Fruit fly (Drosophila melanogaster) whole organism, wandering third instar larva: ENCODE results near the gene CG4291.

Experiments
- Abd-B ChIP-seq: fragments of >200 bp; optimal IDR thresholded peaks from 2 replicates; lab custom pipeline; 2017; ENCODE audit warnings: missing biosample characterization, missing genetic modification characterization
- CG32264 ChIP-seq: fragments of 200-800 bp; sonication (Bioruptor generic); optimal IDR thresholded peaks from 2 replicates; lab custom pipeline; 2016; ENCODE audit warnings: missing biosample characterization, missing genetic modification characterization
- CG9705 ChIP-seq: fragments of 200-800 bp; sonication (Bioruptor generic); optimal IDR thresholded peaks from 2 replicates; lab custom pipeline; 2018; ENCODE audit warnings: missing biosample characterization, mild to moderate bottlenecking, missing genetic modification characterization
- CrebA ChIP-seq: fragments of 200-800 bp; sonication (Bioruptor generic); optimal IDR thresholded peaks from 2 replicates; lab custom pipeline; 2016; ENCODE audit warnings: missing biosample characterization, mild to moderate bottlenecking, missing genetic modification characterization, borderline replicate concordance
- Dfd ChIP-seq: fragments of >200 bp; optimal IDR thresholded peaks from 2 replicates; lab custom pipeline; 2017; ENCODE audit warnings: missing biosample characterization, missing genetic modification characterization
- Dif ChIP-seq: fragments of 200-275, 200-300 bp; sonication (Bioruptor generic); optimal IDR thresholded peaks from 2 replicates; lab custom pipeline; 2018; ENCODE audit warnings: missing biosample characterization, missing genetic modification characterization; ENCODE audit not compliant: partially characterized antibody
- GATAd ChIP-seq: sonication (Bioruptor generic); optimal IDR thresholded peaks from 2 replicates; lab custom pipeline; 2016; ENCODE audit warnings: missing biosample characterization, missing genetic modification characterization
- HLH106 ChIP-seq: fragments of 200-800 bp; optimal IDR thresholded peaks from 3 replicates; lab custom pipeline; 2019; ENCODE audit warnings: missing biosample characterization, mild to moderate bottlenecking, missing genetic modification characterization, moderate library complexity
- Hnf4 ChIP-seq: fragments of 200-800 bp; sonication (Bioruptor generic); optimal IDR thresholded peaks from 2 replicates; lab custom pipeline; 2016; ENCODE audit warnings: missing biosample characterization, mild to moderate bottlenecking, missing genetic modification characterization
- Hr78 ChIP-seq: fragments of >200 bp; optimal IDR thresholded peaks from 2 replicates; lab custom pipeline; 2017; ENCODE audit warnings: missing biosample characterization, missing genetic modification characterization
- Hr83 ChIP-seq: fragments of 200-300 bp; sonication (Bioruptor generic); optimal IDR thresholded peaks from 2 replicates; lab custom pipeline; 2016; ENCODE audit warnings: missing biosample characterization, mild to moderate bottlenecking, missing genetic modification characterization, moderate library complexity; ENCODE audit not compliant: poor library complexity, severe bottlenecking
- Jra ChIP-seq: sonication (Bioruptor generic); optimal IDR thresholded peaks from 2 replicates; lab custom pipeline; 2016; ENCODE audit warnings: missing biosample characterization, missing genetic modification characterization
- Mio ChIP-seq: sonication (Bioruptor generic); optimal IDR thresholded peaks from 2 replicates; lab custom pipeline; 2016; ENCODE audit warnings: missing biosample characterization, missing genetic modification characterization
- Myc ChIP-seq: fragments of >200 bp; optimal IDR thresholded peaks from 2 replicates; lab custom pipeline; 2017
- N ChIP-seq: fragments of >200 bp; optimal IDR thresholded peaks from 2 replicates; lab custom pipeline; 2018; ENCODE audit warnings: missing biosample characterization, missing external identifiers, missing genetic modification characterization
- OdsH ChIP-seq: fragments of 200-800 bp; sonication (Bioruptor generic); optimal IDR thresholded peaks from 2 replicates; lab custom pipeline; 2016; ENCODE audit warnings: missing biosample characterization, mild to moderate bottlenecking, missing genetic modification characterization
- Rel ChIP-seq, 2 experiments: fragments of 200-800 bp; sonication (Bioruptor generic) in 1 of 2; optimal IDR thresholded peaks; 2 replicates in 1 of 2; 3 replicates in 1 of 2; lab custom pipeline; 2016 to 2019; ENCODE audit warnings: mild to moderate bottlenecking in 2 of 2, missing biosample characterization in 2 of 2, missing genetic modification characterization in 2 of 2, moderate library complexity in 1 of 2
- Sp1 ChIP-seq: fragments of 200-800 bp; sonication (Bioruptor generic); optimal IDR thresholded peaks from 3 replicates; lab custom pipeline; 2019; ENCODE audit warnings: missing biosample characterization, mild to moderate bottlenecking, missing genetic modification characterization, moderate library complexity
- Vsx2 ChIP-seq: fragments of 200-300, 225-300 bp; sonication (Bioruptor generic); optimal IDR thresholded peaks from 2 replicates; lab custom pipeline; 2018; ENCODE audit warnings: missing biosample characterization, missing genetic modification characterization; ENCODE audit not compliant: partially characterized antibody
- br ChIP-seq: fragments of 200-800 bp; sonication (Bioruptor generic); optimal IDR thresholded peaks from 2 replicates; lab custom pipeline; 2016; ENCODE audit warnings: missing biosample characterization, missing genetic modification characterization
- brk ChIP-seq: fragments of 200-800 bp; sonication (Bioruptor generic); optimal IDR thresholded peaks from 2 replicates; lab custom pipeline; 2016; ENCODE audit warnings: missing biosample characterization, mild to moderate bottlenecking, missing genetic modification characterization
- dl ChIP-seq, 2 experiments: fragments of 175-275, 200-275 bp in 1 of 2; fragments of 200-275 bp in 1 of 2; sonication (Bioruptor generic); optimal IDR thresholded peaks; lab custom pipeline; 2018; ENCODE audit warnings: mild to moderate bottlenecking in 2 of 2, missing biosample characterization in 2 of 2, missing genetic modification characterization in 2 of 2, moderate library complexity in 2 of 2; ENCODE audit not compliant: partially characterized antibody in 2 of 2, insufficient read depth in 1 of 2
- dmrt93B ChIP-seq: fragments of 200-800 bp; sonication (Bioruptor generic); optimal IDR thresholded peaks from 2 replicates; lab custom pipeline; 2018; ENCODE audit warnings: missing biosample characterization, mild to moderate bottlenecking, missing genetic modification characterization
- dsf ChIP-seq: sonication (Bioruptor generic); optimal IDR thresholded peaks from 2 replicates; lab custom pipeline; 2016; ENCODE audit warnings: missing biosample characterization, missing genetic modification characterization, borderline replicate concordance
- ey ChIP-seq: fragments of 200-800 bp; sonication (Bioruptor generic); optimal IDR thresholded peaks from 2 replicates; lab custom pipeline; 2016; ENCODE audit warnings: missing biosample characterization, missing genetic modification characterization
- foxo ChIP-seq, 2 experiments: fragments of 200-800 bp; sonication (Bioruptor generic); optimal IDR thresholded peaks; 2 replicates in 1 of 2; 3 replicates in 1 of 2; lab custom pipeline; 2016 to 2017; ENCODE audit warnings: missing biosample characterization in 2 of 2, missing genetic modification characterization in 2 of 2
- fru ChIP-seq: fragments of 200-800 bp; sonication (Bioruptor generic); optimal IDR thresholded peaks from 3 replicates; lab custom pipeline; 2016; ENCODE audit warnings: missing biosample characterization, mild to moderate bottlenecking, missing genetic modification characterization
- h ChIP-seq: fragments of 200-800 bp; sonication (Bioruptor generic); optimal IDR thresholded peaks from 3 replicates; lab custom pipeline; 2016; ENCODE audit warnings: missing biosample characterization, mild to moderate bottlenecking, missing genetic modification characterization
- jim ChIP-seq: fragments of 175-275, 200-325 bp; sonication (Bioruptor generic); optimal IDR thresholded peaks from 2 replicates; lab custom pipeline; 2016; ENCODE audit warnings: missing biosample characterization, mild to moderate bottlenecking, missing genetic modification characterization
- lola ChIP-seq: fragments of >200 bp; optimal IDR thresholded peaks from 2 replicates; lab custom pipeline; 2017; ENCODE audit warnings: missing biosample characterization, missing genetic modification characterization
- pan ChIP-seq: fragments of >200 bp; optimal IDR thresholded peaks from 2 replicates; lab custom pipeline; 2017
- psq ChIP-seq: fragments of 200-800 bp; sonication (Bioruptor generic); optimal IDR thresholded peaks from 3 replicates; lab custom pipeline; 2017; ENCODE audit warnings: missing biosample characterization, mild to moderate bottlenecking, missing genetic modification characterization, moderate library complexity
- rgr ChIP-seq: fragments of 200-800 bp; sonication (Bioruptor generic); optimal IDR thresholded peaks from 3 replicates; lab custom pipeline; 2016; ENCODE audit warnings: missing biosample characterization, mild to moderate bottlenecking, missing genetic modification characterization
- sage ChIP-seq: fragments of 200-800 bp; sonication (Bioruptor generic); optimal IDR thresholded peaks from 2 replicates; lab custom pipeline; 2016; ENCODE audit warnings: missing biosample characterization, mild to moderate bottlenecking, missing genetic modification characterization
- sv ChIP-seq: fragments of 200-800 bp; sonication (Bioruptor generic); optimal IDR thresholded peaks from 3 replicates; lab custom pipeline; 2016; ENCODE audit warnings: missing biosample characterization, missing genetic modification characterization
- tai ChIP-seq: sonication (Bioruptor generic); optimal IDR thresholded peaks from 2 replicates; lab custom pipeline; 2016; ENCODE audit warnings: missing biosample characterization, missing genetic modification characterization
- usp ChIP-seq: fragments of >200 bp; optimal IDR thresholded peaks from 2 replicates; lab custom pipeline; 2017; ENCODE audit warnings: missing biosample characterization, missing genetic modification characterization
- woc ChIP-seq: sonication (Bioruptor generic); optimal IDR thresholded peaks from 2 replicates; lab custom pipeline; 2016; ENCODE audit warnings: missing biosample characterization, mild to moderate bottlenecking, missing genetic modification characterization

CG4291 gene

dm6 chr2L:825768-826263 is 26.7 kb downstream of the CG4291 start, which contains the start of the genes CG3862 and dock:
Gene CG3862, minus strand, starts transcription at chr2L:825861.
Gene dock, plus strand, starts transcription at chr2L:825969.
- no peak for TF ChIP-seq woc (GFP tag; lab: Kevin White, UChicago)
- no peak for TF ChIP-seq Mio
- peak; percentile 59 for TF ChIP-seq Hnf4 (GFP tag; lab: Kevin White, UChicago)
- TF ChIP-seq pan, result no peak
- no peak for TF ChIP-seq dsf (GFP tag; lab: Kevin White, UChicago)
- no peak for TF ChIP-seq psq (GFP tag; lab: Kevin White, UChicago)
- TF ChIP-seq Dif (GFP tag; lab: Kevin White, UChicago), result no peak
- no peak for TF ChIP-seq sage (GFP tag; lab: Kevin White, UChicago)
- TF ChIP-seq Hr83 (GFP tag; lab: Kevin White, UChicago), result peak; percentile 89
- TF ChIP-seq dmrt93B, result no peak
- TF ChIP-seq lola, result no peak
- TF ChIP-seq rgr (GFP tag; lab: Kevin White, UChicago), result peak; percentile 59
- no peak for TF ChIP-seq CG32264 (GFP tag; lab: Kevin White, UChicago)
- TF ChIP-seq Dfd, result no peak
- no peak for TF ChIP-seq CrebA (GFP tag; lab: Kevin White, UChicago)
- peak in 1 of 2 experiments; percentile 2 for TF ChIP-seq dl (GFP tag; optimal IDR thresholded peaks at IDR 0.05; lab: Kevin White, UChicago; ENCODE audit: insufficient read depth in 1 of 2, partially characterized antibody in 2 of 2)
- peak; percentile 66 for TF ChIP-seq fru
- TF ChIP-seq Rel (GFP tag; optimal IDR thresholded peaks at IDR 0.05; lab: Kevin White, UChicago), result no peak
- peak; percentile 61 for TF ChIP-seq Rel (tag; optimal IDR thresholded peaks at IDR 0.05; lab: Kevin White, UChicago)
- peak; percentile 17 for TF ChIP-seq HLH106 (tag; lab: Kevin White, UChicago)
- TF ChIP-seq sv (GFP tag; lab: Kevin White, UChicago), result peak; percentile 2
- TF ChIP-seq Sp1 (GFP tag; lab: Kevin White, UChicago), result peak; percentile 61
- peak; percentile 33 for TF ChIP-seq OdsH
- TF ChIP-seq Myc (lab: Kevin White, UChicago), result peak; percentile 55
- no peak for TF ChIP-seq jim (GFP tag; lab: Kevin White, UChicago)
- TF ChIP-seq N (GFP tag; lab: Kevin White, UChicago), result peak; percentile 18
- TF ChIP-seq tai (GFP tag; lab: Kevin White, UChicago), result no peak
- no peak for TF ChIP-seq usp (GFP tag; lab: Kevin White, UChicago)
- peak in 1 of 2 experiments; percentile 73 for TF ChIP-seq foxo (GFP tag; optimal IDR thresholded peaks at IDR 0.05; lab: Kevin White, UChicago)
- peak; percentile 32 for TF ChIP-seq Jra (GFP tag; lab: Kevin White, UChicago)
- TF ChIP-seq Abd-B (GFP tag; lab: Kevin White, UChicago), result no peak
- no peak for TF ChIP-seq brk
- TF ChIP-seq br, result peak; percentile 61
- no peak for TF ChIP-seq Vsx2 (GFP tag; lab: Kevin White, UChicago)
- TF ChIP-seq ey (GFP tag; lab: Kevin White, UChicago), result peak; percentile 23
- TF ChIP-seq CG9705 (GFP tag; lab: Kevin White, UChicago), result no peak
- TF ChIP-seq GATAd (GFP tag; lab: Kevin White, UChicago), result no peak
- TF ChIP-seq Hr78 (GFP tag; lab: Kevin White, UChicago), result no peak
- peak; percentile 50 for TF ChIP-seq h
- TF ChIP-seq, all 38 proteins: peak for 17

- TF ChIP-seq fru, result peak; percentile 13
- TF ChIP-seq Mio, result no peak
- TF ChIP-seq dmrt93B, result no peak
- TF ChIP-seq Dif (GFP tag; lab: Kevin White, UChicago), result no peak
- no peak for TF ChIP-seq Hnf4 (GFP tag; lab: Kevin White, UChicago)
Observed at dm6 chr2L:821986-822711, 30.4 kb downstream of the CG4291 start.
